Worm (Caenorhabditis elegans): ENCODE data around the gene kin-15.

ce11 chrII:9468414-9468813, 34.9 kb upstream of the kin-15 start, which contains the start of gene chil-23:
- TF ChIP-seq ama-1 (optimal IDR thresholded peaks at IDR 0.05), result no peak
- TF ChIP-seq hmbx-1 (tag; optimal IDR thresholded peaks at IDR 0.05), result no peak
- TF ChIP-seq aly-1 (tag; optimal IDR thresholded peaks at IDR 0.05), result no peak
- TF ChIP-seq hmg-4 (GFP tag; optimal IDR thresholded peaks at IDR 0.05), result no peak
- TF ChIP-seq tbx-37 (GFP tag; conservative IDR thresholded peaks at IDR 0.05), result no peak

All from whole organism, early embryonic.